Fruit fly (Drosophila melanogaster): ENCODE measurements around the gene shep.

Gene shep

DNA sequence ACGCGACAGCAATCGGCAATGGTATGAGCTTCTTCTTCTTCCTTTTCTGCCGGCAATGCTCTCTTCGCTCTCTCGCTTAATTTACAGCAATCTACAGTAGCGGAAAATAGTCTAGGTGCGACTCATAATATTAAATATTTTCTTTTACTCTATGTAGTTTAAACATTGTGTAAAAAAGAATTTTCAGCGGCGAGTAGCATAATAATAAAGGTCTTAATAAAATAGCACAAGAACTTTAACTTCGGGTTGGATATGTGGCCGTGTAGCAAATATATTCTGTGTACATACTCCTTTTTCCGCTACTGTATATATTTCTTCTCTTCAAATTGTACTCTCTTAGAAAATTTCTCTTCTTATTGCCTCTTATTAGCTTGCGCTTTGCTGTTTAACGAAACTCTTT is at the start of gene shep (continued):
- TF ChIP-seq ewg (GFP tag; optimal IDR thresholded peaks at IDR 0.05) (peak; percentile 80), al (GFP tag; IDR thresholded peaks at IDR 0.05) (peak; percentile 82), wdn (GFP tag; IDR thresholded peaks at IDR 0.05) (peak; percentile 88), H2.0 (GFP tag; IDR thresholded peaks at IDR 0.05) (peak; percentile 80), CG33213 (GFP tag; optimal IDR thresholded peaks at IDR 0.05) (peak; percentile 57), CG6175 (GFP tag; IDR thresholded peaks at IDR 0.05) (peak; percentile 74; the same call in 2 of the 3 replicates), PHDP (tag; optimal IDR thresholded peaks at IDR 0.05) (peak; percentile 95), Scr (GFP tag; IDR thresholded peaks at IDR 0.05; ENCODE audit: partially characterized antibody) (no peak), Blimp-1 (GFP tag; optimal IDR thresholded peaks at IDR 0.05) (peak; percentile 88), pnt (GFP tag; optimal IDR thresholded peaks at IDR 0.05) (peak; percentile 64), sr (GFP tag; IDR thresholded peaks at IDR 0.05) (no peak), CG1602 (GFP tag; optimal IDR thresholded peaks at IDR 0.05) (peak; percentile 87), CG17912 (GFP tag; optimal IDR thresholded peaks at IDR 0.05) (peak; percentile 68), CG5953 (GFP tag; IDR thresholded peaks at IDR 0.05) (peak; percentile 42; the same call in 1 of the 2 replicates), Neu2 (GFP tag; optimal IDR thresholded peaks at IDR 0.05; ENCODE audit: borderline replicate concordance) (peak; percentile 11), Abd-B (GFP tag; optimal IDR thresholded peaks at IDR 0.05) (peak; percentile 74), CG7928 (GFP tag; optimal IDR thresholded peaks at IDR 0.05) (peak; percentile 61), ab (GFP tag; optimal IDR thresholded peaks at IDR 0.05) (peak; percentile 46), phol (tag; optimal IDR thresholded peaks at IDR 0.05) (peak; percentile 93), CG15011 (GFP tag; optimal IDR thresholded peaks at IDR 0.05) (peak; percentile 72), CG11093 (GFP tag; IDR thresholded peaks at IDR 0.05) (peak; percentile 76), CG12659 (GFP tag; optimal IDR thresholded peaks at IDR 0.05) (peak; percentile 83), Sry-β (GFP tag; optimal IDR thresholded peaks at IDR 0.05) (peak; percentile 43), ATbp (GFP tag; optimal IDR thresholded peaks at IDR 0.05) (peak; percentile 86), CG11696 (GFP tag; IDR thresholded peaks at IDR 0.05) (peak; percentile 100), CG9437 (GFP tag; optimal IDR thresholded peaks at IDR 0.05) (peak; percentile 79), Sry-δ (GFP tag; optimal IDR thresholded peaks at IDR 0.05) (peak; percentile 20), D (optimal IDR thresholded peaks at IDR 0.05) (no peak), D (GFP tag; optimal IDR thresholded peaks at IDR 0.05) (peak; percentile 86)

dm6 chr3L:5297237-5297636 is 19.5 kb upstream of the shep start:
- peak; percentile 3 for TF ChIP-seq CG6813 (GFP tag; optimal IDR thresholded peaks at IDR 0.05)
- TF ChIP-seq zfh1 (GFP tag; IDR thresholded peaks at IDR 0.05), result no peak
- TF ChIP-seq CG11504 (tag; optimal IDR thresholded peaks at IDR 0.05), result peak; percentile 59
- peak; percentile 39 for TF ChIP-seq gem (tag; optimal IDR thresholded peaks at IDR 0.05)
- peak; percentile 56 for TF ChIP-seq row (GFP tag; IDR thresholded peaks at IDR 0.05)
- TF ChIP-seq Meics (GFP tag; optimal IDR thresholded peaks at IDR 0.05), result peak; percentile 28
- peak; percentile 5 for TF ChIP-seq sug (tag; optimal IDR thresholded peaks at IDR 0.05)
- TF ChIP-seq Hr51 (GFP tag; optimal IDR thresholded peaks at IDR 0.05), result peak in 1 of 2 experiments; percentile 45
- TF ChIP-seq CG18011 (GFP tag; optimal IDR thresholded peaks at IDR 0.05), result no peak
- TF ChIP-seq Deaf1 (tag; optimal IDR thresholded peaks at IDR 0.05), result peak; percentile 1
- TF ChIP-seq Ada2b (GFP tag; IDR thresholded peaks at IDR 0.05), result no peak; the same call in 1 of the 2 replicates
- TF ChIP-seq CG13624 (GFP tag; optimal IDR thresholded peaks at IDR 0.05), result peak; percentile 5
- peak; percentile 11; the same call in 1 of the 2 replicates for TF ChIP-seq CG3847 (GFP tag; IDR thresholded peaks at IDR 0.05)
- TF ChIP-seq lilli (GFP tag; optimal IDR thresholded peaks at IDR 0.05), result peak; percentile 1
- peak; percentile 4 for TF ChIP-seq mam (GFP tag; optimal IDR thresholded peaks at IDR 0.05)
- peak; percentile 32 for TF ChIP-seq CG7839 (tag; optimal IDR thresholded peaks at IDR 0.05)
- peak; percentile 38 for TF ChIP-seq CG12769 (tag; optimal IDR thresholded peaks at IDR 0.05)
- TF ChIP-seq Oli (tag; optimal IDR thresholded peaks at IDR 0.05), result peak; percentile 1
- TF ChIP-seq dmrt99B (tag; optimal IDR thresholded peaks at IDR 0.05), result peak; percentile 36
- TF ChIP-seq dm (GFP tag; optimal IDR thresholded peaks at IDR 0.05), result no peak
- TF ChIP-seq CoRest (tag; optimal IDR thresholded peaks at IDR 0.05), result peak; percentile 29
- TF ChIP-seq Xrp1 (GFP tag; IDR thresholded peaks at IDR 0.05), result 0 out of 2 replicates have a peak, but pooled peaks have one; percentile 26

Data from whole organism, embryonic.